Worm (Caenorhabditis elegans) whole organism, midembryonic: ENCODE results near the gene F23H11.7.

Experiments used
- T22C8.4 ChIP-seq: fragments of 200-800 bp; sonication (Bioruptor generic); IDR thresholded peaks from 2 replicates; pipeline ENCODE4 v1.3.6; 2022; ENCODE audit warnings: missing genetic modification characterization, missing compliant biosample characterization
- flt-1 ChIP-seq: fragments of 200-800 bp; sonication (Bioruptor generic); IDR thresholded peaks from 2 replicates; pipeline ENCODE4 v1.3.6; 2022; ENCODE audit warnings: missing genetic modification characterization, missing compliant biosample characterization
- med-1 ChIP-seq: sonication (generic microtip); optimal IDR thresholded peaks from 2 replicates; lab custom pipeline; 2017; ENCODE audit warnings: missing genetic modification characterization, mild to moderate bottlenecking, missing compliant biosample characterization, antibody characterized with exemption, missing genetic modification reagents; ENCODE audit not compliant: insufficient read depth
- tab-1 ChIP-seq: fragments of 200-800 bp; sonication (Bioruptor generic); IDR thresholded peaks from 2 replicates; pipeline ENCODE4 v1.3.6; 2022; ENCODE audit warnings: missing genetic modification characterization, missing compliant biosample characterization
- ztf-23 ChIP-seq: fragments of 200-800 bp; sonication (Bioruptor generic); IDR thresholded peaks from 2 replicates; pipeline ENCODE4 v1.3.6; 2022; ENCODE audit warnings: missing genetic modification reagents, missing genetic modification characterization, missing compliant biosample characterization

DNA sequence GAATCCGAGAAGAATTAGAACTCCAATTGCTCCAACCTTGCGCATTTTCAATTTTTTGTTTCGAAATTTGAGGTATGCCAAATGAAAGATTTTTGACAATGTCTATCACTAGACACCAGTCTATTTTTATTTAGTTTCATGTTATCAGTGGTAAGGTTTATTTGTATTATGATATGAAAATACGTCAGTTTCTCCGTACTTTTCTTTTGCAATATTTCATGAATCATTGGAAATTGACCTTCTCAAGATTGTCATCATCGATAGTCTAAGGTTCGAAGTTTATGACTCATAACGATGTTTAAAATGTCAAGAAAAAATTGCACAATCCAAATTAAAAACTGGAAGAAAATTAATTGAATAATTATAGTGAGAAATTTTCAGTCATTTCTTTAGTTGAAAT, 45.8 kb downstream of the F23H11.7 start, which contains the start of gene clc-19:
- TF ChIP-seq flt-1 (no peak), med-1 (GFP tag; lab: Kevin White, UChicago) (no peak), tab-1 (GFP tag; lab: Robert Waterston, UW) (no peak), T22C8.4 (no peak), ztf-23 (GFP tag; lab: Robert Waterston, UW) (no peak)
